Fruit fly (Drosophila melanogaster) S2 (cell line): Measurements from ENCODE around the gene Npl4.

Experiments used
- CG8478 ChIP-seq: fragments of >200 bp; optimal IDR thresholded peaks from 2 replicates; lab custom pipeline; 2018
- CTCF ChIP-seq, 2 experiments: fragments of >200 bp; optimal IDR thresholded peaks; 2 replicates each; lab custom pipeline; 2018

- TF ChIP-seq CG8478 (lab: Kevin White, UChicago) (no peak), CTCF (optimal IDR thresholded peaks at IDR 0.05; lab: Kevin White, UChicago) (no peak)
These were observed 1.6 kb upstream of the Npl4 start for dm6 chr3R:25625940-25626624.
